Worm (Caenorhabditis elegans): Measurements from ENCODE around the gene Y54E2A.8.

DNA sequence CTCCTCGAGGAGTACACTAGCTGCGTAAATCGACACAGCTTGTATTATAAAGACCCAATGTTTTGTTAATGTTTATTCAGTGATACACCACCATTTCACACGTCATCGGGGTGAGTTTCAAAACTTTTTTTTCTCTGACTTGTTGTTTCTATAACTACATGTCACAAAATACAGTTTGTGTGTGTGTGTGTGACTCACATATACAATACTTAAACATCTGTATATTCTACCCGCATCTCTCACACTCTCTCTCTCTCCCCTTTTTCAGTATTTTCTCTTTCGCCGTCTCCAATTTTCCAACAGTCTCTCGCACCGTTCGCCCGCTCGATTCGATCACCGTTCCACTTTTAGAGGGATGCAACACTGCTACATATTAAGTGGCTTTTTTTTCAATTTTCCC lies 33.3 kb downstream of the Y54E2A.8 start:
- TF ChIP-seq mec-3 (tag; optimal IDR thresholded peaks at IDR 0.05; ENCODE audit: borderline replicate concordance) (no peak), tbx-2 (tag; optimal IDR thresholded peaks at IDR 0.05) (no peak), ama-1 (optimal IDR thresholded peaks at IDR 0.05) (no peak), unc-86 (tag; optimal IDR thresholded peaks at IDR 0.05) (no peak), hlh-13 (GFP tag; optimal IDR thresholded peaks at IDR 0.05) (no peak), lin-11 (tag; optimal IDR thresholded peaks at IDR 0.05) (no peak), elt-2 (tag; optimal IDR thresholded peaks at IDR 0.05) (no peak), Y22D7AL.16 (tag; optimal IDR thresholded peaks at IDR 0.05) (no peak), ceh-14 (tag; optimal IDR thresholded peaks at IDR 0.05) (no peak), ahr-1 (tag; optimal IDR thresholded peaks at IDR 0.05) (no peak), pqm-1 (tag; optimal IDR thresholded peaks at IDR 0.05) (no peak), npax-4 (tag; optimal IDR thresholded peaks at IDR 0.05) (no peak), ceh-18 (tag; optimal IDR thresholded peaks at IDR 0.05) (no peak)

All from whole organism, late embryonic.